Fruit fly (Drosophila melanogaster) S2 (cell line): ENCODE data around the gene CG9512.

Source experiments
- CG8478 ChIP-seq: fragments of >200 bp; optimal IDR thresholded peaks from 2 replicates; lab custom pipeline; 2018
- CTCF ChIP-seq, 2 experiments: fragments of >200 bp; optimal IDR thresholded peaks; 2 replicates each; lab custom pipeline; 2018

Gene CG9512

DNA sequence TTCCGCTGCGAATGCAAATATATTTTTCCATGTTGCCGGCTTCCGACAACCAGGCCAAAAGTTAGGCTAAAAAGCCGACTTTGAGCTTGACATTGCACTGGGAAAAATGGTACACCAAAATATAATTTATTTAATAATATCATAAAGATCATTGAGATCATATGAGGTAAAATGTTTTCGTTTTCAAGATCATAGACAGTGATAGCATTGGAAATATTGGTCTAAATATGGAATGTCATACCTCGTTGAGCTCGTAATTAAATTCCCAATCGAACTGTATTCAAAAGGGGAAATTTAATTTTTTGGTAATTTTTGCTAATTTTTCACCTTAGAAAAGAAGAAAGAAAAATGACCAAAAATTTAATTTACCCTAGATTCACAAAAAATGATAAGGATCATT, 21.4 kb downstream of the CG9512 start:
- no peak for TF ChIP-seq CG8478 (lab: Kevin White, UChicago)
- no peak for TF ChIP-seq CTCF (optimal IDR thresholded peaks at IDR 0.05; lab: Kevin White, UChicago)

DNA sequence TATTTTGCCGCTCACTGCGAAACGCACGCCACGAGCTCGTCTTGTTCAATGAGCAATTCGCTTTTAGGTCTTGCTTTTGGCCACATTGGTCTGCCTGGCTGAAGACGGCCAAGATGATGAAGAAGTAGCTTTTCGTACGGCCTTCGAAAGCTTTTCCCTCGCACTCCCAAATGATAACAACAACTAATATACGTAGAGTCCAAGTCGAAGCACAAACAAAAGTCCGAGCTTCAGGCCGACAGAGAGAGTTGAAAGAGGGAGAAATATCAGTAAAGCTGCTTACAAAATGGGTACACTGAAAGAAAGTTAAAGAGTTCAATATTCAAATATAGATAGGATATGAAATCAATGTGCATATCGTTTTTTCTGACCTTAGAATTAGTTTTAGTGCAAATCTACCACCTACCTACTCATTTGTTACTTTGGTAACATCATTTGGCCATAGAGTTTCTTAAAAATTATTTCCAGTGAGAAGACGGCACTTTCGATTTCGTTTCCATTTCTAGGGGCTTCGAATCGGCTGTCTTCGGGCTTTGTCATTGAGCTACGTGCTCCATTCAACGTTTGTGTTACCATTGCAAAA, 22.7 kb downstream of the CG9512 start, which contains the start of the genes CG45064 and CG45065:
Gene CG45064, minus strand, starts transcription at position 51 of the 583 bp plus-strand sequence.
Gene CG45065, minus strand, starts transcription at position 51 of the 583 bp plus-strand sequence.
- no peak for TF ChIP-seq CG8478 (lab: Kevin White, UChicago)
- TF ChIP-seq CTCF (optimal IDR thresholded peaks at IDR 0.05; lab: Kevin White, UChicago): no peak

DNA sequence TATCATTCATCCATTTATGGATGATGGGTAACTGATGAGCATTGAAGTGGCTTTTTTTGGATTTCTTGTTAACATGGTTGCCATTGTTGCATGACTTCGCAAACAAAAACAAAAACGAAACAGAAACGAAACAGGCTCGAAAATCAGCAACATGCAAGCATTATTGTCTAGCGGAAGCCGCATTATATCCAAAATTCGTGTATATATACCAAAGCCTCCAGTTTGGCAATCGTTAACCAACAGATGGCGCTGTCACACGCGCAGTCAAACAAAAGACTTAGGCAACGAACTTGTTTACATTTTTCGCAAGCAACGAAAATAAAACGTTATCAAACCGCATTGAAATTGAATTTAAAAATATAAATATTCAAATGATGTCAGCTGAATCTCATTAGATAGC, 26.4 kb downstream of the CG9512 start:
- TF ChIP-seq CTCF (optimal IDR thresholded peaks at IDR 0.05; lab: Kevin White, UChicago) (peak; percentile 61 to 71), CG8478 (lab: Kevin White, UChicago) (no peak)

DNA sequence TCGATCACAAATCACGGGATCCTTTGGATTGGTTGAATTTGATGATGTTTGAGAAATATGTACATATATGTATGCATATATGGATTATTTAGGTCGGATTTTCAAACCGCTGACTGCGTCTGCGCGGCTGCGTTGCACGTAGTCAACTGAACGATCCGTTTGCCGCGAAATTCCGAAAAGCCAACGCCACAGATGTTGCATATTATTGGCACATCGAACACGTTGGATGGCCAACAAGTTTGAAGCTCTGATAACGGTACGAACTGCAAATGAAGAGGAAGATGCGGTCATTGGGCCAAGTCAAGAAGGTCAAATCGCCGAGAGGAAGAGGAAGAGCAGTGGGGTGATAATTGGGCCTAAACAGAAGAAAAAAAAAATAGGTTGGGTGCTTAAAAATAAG, 34.3 kb downstream of the CG9512 start, which contains the start of gene CG9518:
Gene CG9518, minus strand, starts transcription at position 154 of the 400 bp plus-strand sequence.
- TF ChIP-seq CTCF (optimal IDR thresholded peaks at IDR 0.05; lab: Kevin White, UChicago) (no peak), CG8478 (lab: Kevin White, UChicago) (no peak)

DNA sequence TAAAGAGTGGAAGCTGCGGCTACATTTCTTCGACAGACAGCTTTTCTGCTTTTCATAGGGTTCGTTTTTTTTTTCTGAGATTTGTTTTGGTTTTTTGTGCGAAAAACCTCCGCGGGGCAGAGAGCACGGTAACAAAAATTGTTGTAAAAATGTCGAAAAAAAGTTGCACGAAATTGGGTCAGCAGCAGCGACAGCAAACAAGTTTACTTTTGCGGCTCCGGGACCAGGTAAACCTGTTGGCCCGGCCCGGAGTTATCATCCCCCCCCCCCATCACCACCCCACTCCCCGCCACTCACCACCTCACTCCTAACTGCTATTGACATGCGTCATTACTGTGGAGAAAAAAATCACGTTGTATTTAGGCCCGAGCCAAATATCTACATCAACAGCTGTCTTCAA, 36.9 kb downstream of the CG9512 start:
- no peak for TF ChIP-seq CTCF (optimal IDR thresholded peaks at IDR 0.05; lab: Kevin White, UChicago)
- TF ChIP-seq CG8478 (lab: Kevin White, UChicago): no peak

DNA sequence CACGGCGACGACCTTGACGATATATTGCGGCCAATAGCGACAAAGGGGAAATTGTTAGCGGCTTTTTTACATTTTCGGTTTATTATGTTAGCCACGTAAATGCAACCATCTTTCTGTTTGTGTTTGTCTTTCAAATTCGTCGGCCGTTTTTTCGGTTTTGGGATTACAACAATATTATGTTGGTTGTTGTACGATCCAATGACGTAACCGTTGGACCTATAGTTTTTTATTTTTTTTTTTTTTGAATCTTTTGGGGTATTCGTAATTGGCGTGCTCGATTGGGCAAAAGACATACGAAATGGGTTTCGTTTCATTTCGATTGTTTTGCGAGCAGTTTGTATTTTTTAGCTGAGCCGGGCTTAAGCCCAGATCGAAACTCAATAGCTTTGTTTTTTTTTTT, 38.4 kb downstream of the CG9512 start:
- TF ChIP-seq CTCF (optimal IDR thresholded peaks at IDR 0.05; lab: Kevin White, UChicago): no peak
- TF ChIP-seq CG8478 (lab: Kevin White, UChicago): no peak

DNA sequence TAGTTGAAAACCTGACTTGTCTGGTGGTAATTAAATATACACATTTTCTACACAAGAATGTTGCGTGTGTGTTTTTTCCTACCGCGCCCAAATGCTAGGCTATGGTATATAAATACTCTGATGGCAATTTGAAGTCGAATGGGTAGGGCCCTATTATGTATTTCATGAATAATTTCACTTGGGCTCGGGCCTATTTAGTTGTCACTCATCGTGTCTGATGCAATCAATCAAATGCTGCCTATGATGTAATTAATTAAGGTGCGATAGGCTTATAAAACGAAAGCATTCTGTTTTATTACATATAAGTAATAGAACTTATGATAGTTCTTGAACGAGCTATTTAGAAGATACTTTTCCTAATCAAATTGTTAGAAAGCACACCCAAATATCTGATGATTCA, 42.9 kb downstream of the CG9512 start:
- no peak for TF ChIP-seq CTCF (optimal IDR thresholded peaks at IDR 0.05; lab: Kevin White, UChicago)
- TF ChIP-seq CG8478 (lab: Kevin White, UChicago): no peak

DNA sequence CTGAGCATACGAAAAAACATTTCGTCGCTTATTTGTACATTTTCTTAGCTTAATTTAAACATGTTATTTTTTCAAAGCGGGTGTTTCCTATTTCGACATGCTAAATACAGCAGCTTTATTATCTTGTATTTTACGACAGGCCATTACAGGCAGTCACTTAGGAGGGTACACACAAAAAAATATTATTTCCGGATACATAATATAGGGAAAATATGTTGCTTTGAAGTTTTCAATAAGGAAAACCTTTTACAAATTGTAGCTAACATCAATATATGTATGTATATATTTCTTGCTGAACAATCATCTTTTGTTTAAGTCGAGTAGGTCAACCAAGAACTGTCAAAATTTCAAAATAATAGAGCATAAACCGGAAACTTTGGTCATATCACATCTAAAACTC, 46.4 kb downstream of the CG9512 start, which contains the start of gene CG46399:
Gene CG46399, plus strand, starts transcription at position 301 of the 400 bp plus-strand sequence.
- no peak for TF ChIP-seq CTCF (optimal IDR thresholded peaks at IDR 0.05; lab: Kevin White, UChicago)
- TF ChIP-seq CG8478 (lab: Kevin White, UChicago): no peak

DNA sequence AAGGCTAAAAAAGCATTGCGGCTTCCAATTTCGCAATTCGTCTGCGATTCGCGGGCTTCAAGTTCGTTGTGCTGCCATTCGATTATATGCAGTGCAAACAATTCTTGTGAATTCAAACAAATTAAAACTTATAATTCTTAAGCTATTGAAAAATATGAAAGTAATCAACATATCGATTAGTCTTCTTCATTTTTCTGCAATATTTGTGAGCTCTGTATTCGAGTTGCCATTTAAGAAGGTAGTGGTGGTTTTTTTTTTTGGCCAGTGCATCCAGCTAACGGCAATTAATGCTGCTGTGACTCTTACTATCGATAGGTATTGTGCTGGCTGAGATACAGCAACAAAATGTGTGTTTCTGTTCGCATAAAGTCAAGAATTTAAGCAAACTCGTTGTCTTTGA, 47.5 kb downstream of the CG9512 start:
- TF ChIP-seq CG8478 (lab: Kevin White, UChicago): no peak
- TF ChIP-seq CTCF (optimal IDR thresholded peaks at IDR 0.05; lab: Kevin White, UChicago): no peak

DNA sequence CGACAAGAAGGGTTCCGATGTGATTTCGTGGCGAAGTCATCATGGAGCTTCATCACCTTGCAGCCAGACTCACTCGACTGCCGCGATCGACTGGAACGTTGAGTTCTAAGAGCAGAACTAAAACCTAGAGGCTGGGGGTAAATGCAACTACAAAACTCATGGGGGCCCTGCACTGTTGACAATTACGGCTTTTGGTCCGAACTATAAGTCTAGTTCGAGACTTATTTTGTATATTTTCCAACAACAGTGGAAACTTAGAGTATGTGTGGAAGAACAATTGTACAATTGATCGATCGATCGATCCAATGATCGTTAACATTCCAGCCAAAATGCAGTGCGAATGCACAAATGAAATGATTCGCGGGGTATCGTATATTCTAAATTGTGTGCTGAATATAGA, 49.1 kb downstream of the CG9512 start, which contains the start of gene CG9519:
Gene CG9519, minus strand, starts transcription at position 101 of the 400 bp plus-strand sequence.
- TF ChIP-seq CTCF (optimal IDR thresholded peaks at IDR 0.05; lab: Kevin White, UChicago): no peak
- no peak for TF ChIP-seq CG8478 (lab: Kevin White, UChicago)

DNA sequence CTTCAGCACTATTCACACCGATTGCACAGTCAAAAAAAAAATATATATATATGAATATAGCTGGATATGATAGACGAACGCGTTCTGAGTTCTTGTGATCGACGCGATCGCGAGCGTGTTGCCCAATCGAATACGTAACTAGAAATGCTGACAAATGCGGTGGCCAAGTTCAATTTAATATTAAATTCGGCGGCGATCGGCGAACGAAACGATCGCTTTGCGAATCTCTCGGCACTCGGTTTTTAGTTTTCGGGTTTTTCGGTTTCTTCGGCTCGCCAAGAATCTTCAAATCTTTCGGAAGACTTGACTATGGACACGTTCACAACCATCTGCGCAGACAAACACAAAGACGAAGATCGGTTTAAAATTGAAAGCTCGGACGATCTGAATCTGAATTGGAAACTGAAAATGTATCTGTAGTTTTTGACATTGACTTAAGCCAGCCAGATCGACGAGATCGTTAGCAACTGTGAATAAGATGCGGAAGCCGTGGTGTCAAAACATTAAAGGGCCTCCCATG, 52.1 kb downstream of the CG9512 start, which contains the start of gene CG9521:
Gene CG9521, minus strand, starts transcription at position 117 of the 520 bp plus-strand sequence.
- TF ChIP-seq CTCF (optimal IDR thresholded peaks at IDR 0.05; lab: Kevin White, UChicago): no peak
